Worm (Caenorhabditis elegans) whole organism, L1 larva: Measurements from ENCODE around the gene swt-1.

Source experiments
- aha-1 ChIP-seq: fragments of 150-350 bp; optimal IDR thresholded peaks from 2 replicates; lab custom pipeline; 2014; ENCODE audit warnings: missing biosample characterization, missing genetic modification characterization
- alr-1 ChIP-seq: fragments of 200-800 bp; sonication (Bioruptor generic); optimal IDR thresholded peaks from 2 replicates; lab custom pipeline; 2018; ENCODE audit warnings: borderline replicate concordance, mild to moderate bottlenecking, missing genetic modification characterization, missing compliant biosample characterization
- blmp-1 ChIP-seq: fragments of 150-350 bp; optimal IDR thresholded peaks from 2 replicates; lab custom pipeline; 2014; ENCODE audit warnings: missing biosample characterization, missing genetic modification characterization
- ceh-63 ChIP-seq: fragments of 200-800 bp; sonication (Bioruptor generic); optimal IDR thresholded peaks from 2 replicates; lab custom pipeline; 2018; ENCODE audit warnings: mild to moderate bottlenecking, missing genetic modification characterization, missing compliant biosample characterization
- ceh-8 ChIP-seq: fragments of 200-800 bp; sonication (Bioruptor generic); optimal IDR thresholded peaks from 2 replicates; lab custom pipeline; 2018; ENCODE audit warnings: mild to moderate bottlenecking, missing genetic modification characterization, moderate library complexity, missing compliant biosample characterization
- dsc-1 ChIP-seq: sonication (generic microtip); optimal IDR thresholded peaks from 2 replicates; lab custom pipeline; 2016; ENCODE audit warnings: mild to moderate bottlenecking, missing genetic modification characterization, missing compliant biosample characterization
- egl-13 ChIP-seq: sonication (generic microtip); optimal IDR thresholded peaks from 2 replicates; lab custom pipeline; 2016; ENCODE audit warnings: missing genotype, missing genetic modification reagents, missing genetic modification characterization, missing compliant biosample characterization
- egl-27 ChIP-seq, 2 experiments: fragments of 150-350 bp in 1 of 2; sonication (generic microtip); optimal IDR thresholded peaks; 3 replicates each; lab custom pipeline; 2017 to 2018; ENCODE audit warnings: missing biosample characterization in 2 of 2, missing genetic modification characterization in 2 of 2, missing genetic modification reagents in 2 of 2
- elt-2 ChIP-seq: sonication (generic microtip); optimal IDR thresholded peaks from 2 replicates; lab custom pipeline; 2016; ENCODE audit warnings: missing genetic modification characterization, mild to moderate bottlenecking, inconsistent platforms, missing compliant biosample characterization, missing genetic modification reagents
- elt-3 ChIP-seq, 6 experiments: fragments of 150-350 bp in 1 of 6; sonication (generic microtip); optimal IDR thresholded peaks; 2 replicates each; lab custom pipeline; 2017 to 2018; ENCODE audit warnings: missing biosample characterization in 6 of 6, missing genetic modification characterization in 6 of 6, inconsistent platforms in 1 of 6
- ets-5 ChIP-seq: fragments of 200-800 bp; sonication (Bioruptor generic); IDR thresholded peaks from 2 replicates; pipeline ENCODE4 v1.3.6; 2022; ENCODE audit warnings: missing genetic modification characterization, missing compliant biosample characterization
- fkh-10 ChIP-seq: sonication (generic microtip); optimal IDR thresholded peaks from 2 replicates; lab custom pipeline; 2017; ENCODE audit warnings: missing biosample characterization, missing genetic modification reagents, missing genetic modification characterization
- fkh-4 ChIP-seq: sonication (generic microtip); optimal IDR thresholded peaks from 2 replicates; lab custom pipeline; 2016; ENCODE audit warnings: missing compliant biosample characterization, missing genetic modification characterization, borderline replicate concordance
- fkh-8 ChIP-seq: sonication (generic microtip); optimal IDR thresholded peaks from 2 replicates; lab custom pipeline; 2016; ENCODE audit warnings: mild to moderate bottlenecking, missing genetic modification characterization, missing compliant biosample characterization
- fos-1 ChIP-seq: fragments of 150-350 bp; optimal IDR thresholded peaks from 2 replicates; lab custom pipeline; 2014; ENCODE audit warnings: missing biosample characterization, missing genetic modification characterization
- hlh-17 ChIP-seq: fragments of 200-800 bp; sonication (Bioruptor generic); optimal IDR thresholded peaks from 2 replicates; lab custom pipeline; 2018; ENCODE audit warnings: missing genetic modification characterization, mild to moderate bottlenecking, missing compliant biosample characterization, moderate library complexity, borderline replicate concordance
- hpl-2 ChIP-seq: fragments of 150-350 bp; optimal IDR thresholded peaks from 2 replicates; lab custom pipeline; 2014; ENCODE audit warnings: missing biosample characterization, missing genetic modification reagents, missing genetic modification characterization
- irx-1 ChIP-seq: sonication (generic microtip); optimal IDR thresholded peaks from 2 replicates; lab custom pipeline; 2016; ENCODE audit warnings: missing genetic modification characterization, missing compliant biosample characterization
- isw-1 ChIP-seq: fragments of 200-800 bp; sonication (Bioruptor generic); IDR thresholded peaks from 2 replicates; pipeline ENCODE4 v1.3.6; 2022; ENCODE audit warnings: missing genetic modification characterization, missing compliant biosample characterization
- jun-1 ChIP-seq: fragments of 150-350 bp; optimal IDR thresholded peaks from 2 replicates; lab custom pipeline; 2014; ENCODE audit warnings: missing biosample characterization, missing genetic modification reagents, missing genetic modification characterization
- lin-13 ChIP-seq: fragments of 150-350 bp; optimal IDR thresholded peaks from 2 replicates; lab custom pipeline; 2014; ENCODE audit warnings: missing biosample characterization, missing genetic modification reagents, missing genetic modification characterization
- lin-14 ChIP-seq: fragments of 200-800 bp; sonication (Bioruptor generic); optimal IDR thresholded peaks from 2 replicates; lab custom pipeline; 2018; ENCODE audit warnings: mild to moderate bottlenecking, missing genetic modification characterization, moderate library complexity, missing compliant biosample characterization
- lin-15B ChIP-seq: fragments of 150-350 bp; sonication (generic microtip); optimal IDR thresholded peaks from 3 replicates; lab custom pipeline; 2014; ENCODE audit warnings: missing biosample characterization, missing genetic modification characterization
- lir-3 ChIP-seq: sonication (generic microtip); optimal IDR thresholded peaks from 2 replicates; lab custom pipeline; 2016; ENCODE audit warnings: mild to moderate bottlenecking, missing genetic modification characterization, moderate library complexity, missing compliant biosample characterization; ENCODE audit not compliant: poor library complexity
- lsy-2 ChIP-seq, 2 experiments: fragments of 150-350 bp; optimal IDR thresholded peaks; 2 replicates each; lab custom pipeline; 2014; ENCODE audit warnings: missing biosample characterization in 2 of 2, missing genetic modification characterization in 2 of 2
- mab-9 ChIP-seq: fragments of 200-800 bp; sonication (Bioruptor generic); IDR thresholded peaks from 2 replicates; pipeline ENCODE4 v1.3.6; 2022; ENCODE audit warnings: missing genetic modification reagents, missing genetic modification characterization, missing compliant biosample characterization
- mdl-1 ChIP-seq, 2 experiments: fragments of 150-350 bp; optimal IDR thresholded peaks; 2 replicates each; lab custom pipeline; 2014 to 2017; ENCODE audit warnings: missing biosample characterization in 2 of 2, missing genetic modification characterization in 2 of 2, inconsistent platforms in 1 of 2
- mef-2 ChIP-seq: fragments of 150-350 bp; optimal IDR thresholded peaks from 2 replicates; lab custom pipeline; 2014; ENCODE audit warnings: missing biosample characterization, missing genetic modification characterization
- nhr-11 ChIP-seq: fragments of 150-350 bp; optimal IDR thresholded peaks from 2 replicates; lab custom pipeline; 2014; ENCODE audit warnings: missing biosample characterization, missing genetic modification characterization
- nhr-12 ChIP-seq: sonication (generic microtip); optimal IDR thresholded peaks from 2 replicates; lab custom pipeline; 2017; ENCODE audit warnings: missing biosample characterization, missing genetic modification characterization
- nhr-19 ChIP-seq: fragments of 200-800 bp; sonication (Bioruptor generic); conservative IDR thresholded peaks from 2 replicates; pipeline ENCODE4 v1.3.6; 2022; ENCODE audit warnings: missing genetic modification characterization, missing compliant biosample characterization
- nhr-28 ChIP-seq: fragments of 150-350 bp; optimal IDR thresholded peaks from 2 replicates; lab custom pipeline; 2014; ENCODE audit warnings: missing biosample characterization, missing genetic modification characterization
- nhr-71 ChIP-seq: sonication (generic microtip); optimal IDR thresholded peaks from 2 replicates; lab custom pipeline; 2016; ENCODE audit warnings: mild to moderate bottlenecking, missing genetic modification characterization, moderate library complexity, missing compliant biosample characterization
- nhr-77 ChIP-seq: fragments of 150-350 bp; optimal IDR thresholded peaks from 2 replicates; lab custom pipeline; 2014; ENCODE audit warnings: missing biosample characterization, missing genetic modification characterization
- nhr-84 ChIP-seq: sonication (generic microtip); optimal IDR thresholded peaks from 2 replicates; lab custom pipeline; 2017; ENCODE audit warnings: missing biosample characterization, missing genetic modification characterization
- nhr-85 ChIP-seq: sonication (generic microtip); peaks from one replicate; lab custom pipeline; 2016; ENCODE audit warnings: missing genetic modification characterization, inconsistent platforms, missing compliant biosample characterization
- pag-3 ChIP-seq: sonication (generic microtip); optimal IDR thresholded peaks from 2 replicates; lab custom pipeline; 2017; ENCODE audit warnings: missing genetic modification characterization, mild to moderate bottlenecking, missing compliant biosample characterization, antibody characterized with exemption, borderline replicate concordance; ENCODE audit not compliant: insufficient read depth
- pax-3 ChIP-seq: fragments of 200-800 bp; sonication (Bioruptor generic); optimal IDR thresholded peaks from 2 replicates; lab custom pipeline; 2018; ENCODE audit warnings: mild to moderate bottlenecking, missing genetic modification characterization, moderate library complexity, missing compliant biosample characterization
- pqm-1 ChIP-seq: sonication (generic microtip); optimal IDR thresholded peaks from 3 replicates; lab custom pipeline; 2017; ENCODE audit warnings: missing biosample characterization, missing genetic modification characterization
- rnt-1 ChIP-seq: sonication (generic microtip); optimal IDR thresholded peaks from 2 replicates; lab custom pipeline; 2016; ENCODE audit warnings: mild to moderate bottlenecking, missing genetic modification characterization, moderate library complexity, missing compliant biosample characterization
- skn-1 ChIP-seq: fragments of 150-350 bp; optimal IDR thresholded peaks from 2 replicates; lab custom pipeline; 2014; ENCODE audit warnings: missing biosample characterization, missing genetic modification characterization
- snu-23 ChIP-seq: sonication (generic microtip); optimal IDR thresholded peaks from 2 replicates; lab custom pipeline; 2016; ENCODE audit warnings: missing genetic modification characterization, missing compliant biosample characterization
- sox-4 ChIP-seq: sonication (generic microtip); optimal IDR thresholded peaks from 2 replicates; lab custom pipeline; 2016; ENCODE audit warnings: missing genetic modification characterization, missing compliant biosample characterization
- sptf-1 ChIP-seq: fragments of 150-350 bp; optimal IDR thresholded peaks from 2 replicates; lab custom pipeline; 2014; ENCODE audit warnings: missing biosample characterization, missing genetic modification characterization
- sup-37 ChIP-seq: fragments of 200-800 bp; sonication (Bioruptor generic); optimal IDR thresholded peaks from 2 replicates; lab custom pipeline; 2018; ENCODE audit warnings: mild to moderate bottlenecking, missing genetic modification characterization, missing compliant biosample characterization
- swsn-7 ChIP-seq: sonication (generic microtip); optimal IDR thresholded peaks from 2 replicates; lab custom pipeline; 2016; ENCODE audit warnings: missing genetic modification characterization, missing compliant biosample characterization
- tbx-2 ChIP-seq: sonication (generic microtip); optimal IDR thresholded peaks from 2 replicates; lab custom pipeline; 2016; ENCODE audit warnings: missing genetic modification characterization, missing compliant biosample characterization
- tlp-1 ChIP-seq: fragments of 150-350 bp; optimal IDR thresholded peaks from 2 replicates; lab custom pipeline; 2014; ENCODE audit warnings: missing biosample characterization, missing genetic modification characterization
- unc-62 ChIP-seq: fragments of 150-350 bp; optimal IDR thresholded peaks from 2 replicates; lab custom pipeline; 2014; ENCODE audit warnings: missing biosample characterization, missing genetic modification reagents, missing genetic modification characterization
- unc-98 ChIP-seq: fragments of 200-800 bp; sonication (Bioruptor generic); IDR thresholded peaks from 2 replicates; pipeline ENCODE4 v1.3.6; 2022; ENCODE audit warnings: missing genetic modification characterization, missing compliant biosample characterization
- xbp-1 ChIP-seq: sonication (generic microtip); optimal IDR thresholded peaks from 2 replicates; lab custom pipeline; 2016; ENCODE audit warnings: missing genetic modification characterization, missing compliant biosample characterization
- zag-1 ChIP-seq: fragments of 150-350 bp; optimal IDR thresholded peaks from 2 replicates; lab custom pipeline; 2014; ENCODE audit warnings: missing biosample characterization, missing genetic modification characterization
- ztf-11 ChIP-seq, 2 experiments: sonication (generic microtip); optimal IDR thresholded peaks; 2 replicates each; lab custom pipeline; 2016 to 2017; ENCODE audit warnings: missing genetic modification characterization in 2 of 2, missing biosample characterization in 1 of 2, missing compliant biosample characterization in 1 of 2

The swt-1 gene

DNA sequence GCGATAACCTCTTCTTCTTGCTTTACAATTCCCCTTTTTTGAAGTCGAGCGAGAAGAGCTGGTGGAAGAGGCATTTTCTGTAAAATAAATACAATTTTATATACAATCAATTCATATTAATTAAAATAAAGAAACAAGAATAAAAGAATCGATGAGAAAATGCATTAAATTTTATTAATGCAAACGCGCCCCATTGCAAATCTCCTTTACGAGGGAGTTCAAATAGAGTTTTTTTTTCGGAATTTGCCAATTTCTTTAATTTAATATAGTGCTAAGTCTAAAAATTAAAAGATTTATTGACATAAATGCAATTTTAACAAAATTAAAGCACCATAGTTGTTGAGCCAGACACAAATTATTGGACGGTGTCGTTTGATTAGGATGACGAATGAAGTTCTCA lies 45.7 kb upstream of the swt-1 start, which contains the start of gene pqbp-1.1 (continued):
- TF ChIP-seq ceh-8 (GFP tag; lab: Kevin White, UChicago) (no peak), pax-3 (tag; lab: Kevin White, UChicago) (no peak), unc-62 (GFP tag; lab: Kevin White, UChicago) (no peak), sptf-1 (no peak), irx-1 (tag; lab: Kevin White, UChicago) (peak; percentile 32), ceh-63 (GFP tag; lab: Kevin White, UChicago) (no peak), skn-1 (tag; lab: Kevin White, UChicago) (peak; percentile 41), lsy-2 (tag; optimal IDR thresholded peaks at IDR 0.05; lab: Kevin White, UChicago) (peak; percentile 76 to 82), lin-15B (tag; lab: Kevin White, UChicago) (no peak), nhr-11 (tag; lab: Kevin White, UChicago) (no peak), mef-2 (no peak), nhr-19 (GFP tag; lab: Robert Waterston, UW) (no peak), fkh-10 (peak; percentile 42), elt-3 (tag; optimal IDR thresholded peaks at IDR 0.05; lab: Kevin White, UChicago) (peak in 1 of 6 experiments; percentile 24), fkh-8 (tag; lab: Kevin White, UChicago) (peak; percentile 51), mab-9 (no peak), nhr-71 (tag; lab: Kevin White, UChicago) (peak; percentile 75), fkh-4 (tag; lab: Kevin White, UChicago) (no peak), lin-14 (peak; percentile 71), alr-1 (no peak), hlh-17 (GFP tag; lab: Kevin White, UChicago) (no peak), blmp-1 (tag; lab: Kevin White, UChicago) (peak; percentile 55), aha-1 (tag; lab: Kevin White, UChicago) (no peak), rnt-1 (peak; percentile 18), ztf-11 (tag; optimal IDR thresholded peaks at IDR 0.05; lab: Kevin White, UChicago) (no peak), tbx-2 (tag; lab: Kevin White, UChicago) (peak; percentile 59), lir-3 (tag; lab: Kevin White, UChicago) (no peak), ets-5 (GFP tag; lab: Robert Waterston, UW) (no peak), fos-1 (tag; lab: Kevin White, UChicago) (peak; percentile 42), isw-1 (GFP tag; lab: Robert Waterston, UW) (peak; percentile 58), nhr-77 (tag; lab: Kevin White, UChicago) (no peak), zag-1 (tag; lab: Kevin White, UChicago) (no peak), elt-2 (no peak), nhr-85 (peak; percentile 50), dsc-1 (tag; lab: Kevin White, UChicago) (peak; percentile 51), sup-37 (GFP tag; lab: Kevin White, UChicago) (no peak), xbp-1 (tag; lab: Kevin White, UChicago) (peak; percentile 64), nhr-12 (tag; lab: Kevin White, UChicago) (no peak), tlp-1 (tag; lab: Kevin White, UChicago) (no peak), snu-23 (GFP tag; lab: Kevin White, UChicago) (peak; percentile 67), pag-3 (tag; lab: Kevin White, UChicago) (no peak), mdl-1 (tag; optimal IDR thresholded peaks at IDR 0.05; lab: Kevin White, UChicago) (no peak), nhr-28 (tag; lab: Kevin White, UChicago) (no peak), sox-4 (tag; lab: Kevin White, UChicago) (no peak), hpl-2 (GFP tag; lab: Kevin White, UChicago) (no peak), lin-13 (GFP tag; lab: Kevin White, UChicago) (peak; percentile 18), unc-98 (GFP tag; lab: Robert Waterston, UW) (no peak), swsn-7 (tag; lab: Kevin White, UChicago) (peak; percentile 55), egl-27 (tag; optimal IDR thresholded peaks at IDR 0.05; lab: Kevin White, UChicago) (no peak), egl-13 (tag; lab: Kevin White, UChicago) (no peak), pqm-1 (tag; lab: Kevin White, UChicago) (no peak), jun-1 (tag; lab: Kevin White, UChicago) (peak; percentile 3), nhr-84 (tag; lab: Kevin White, UChicago) (no peak)
